Fruit fly (Drosophila melanogaster): ENCODE data around the gene Mocs2A.

DNA sequence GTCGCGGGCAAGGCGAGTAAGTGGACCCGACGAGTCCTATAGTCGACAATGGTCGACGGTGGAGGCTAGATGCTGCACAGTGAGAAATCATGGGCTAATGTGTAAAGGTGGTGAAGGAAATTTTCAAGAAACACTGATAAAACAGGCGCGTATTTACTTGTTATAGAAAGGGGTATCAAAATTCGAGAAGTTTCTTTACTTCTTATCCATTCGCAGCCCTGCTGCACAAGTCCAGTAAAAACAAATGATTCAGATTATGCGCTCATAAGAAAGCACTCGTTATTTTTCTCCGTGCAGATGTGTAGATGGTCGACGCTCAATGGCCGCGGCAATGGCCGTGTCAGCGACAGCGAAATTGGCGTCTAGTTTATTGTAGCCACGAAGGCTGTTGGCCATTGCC lies 49.4 kb upstream of the Mocs2A start:
- TF ChIP-seq CTCF (optimal IDR thresholded peaks at IDR 0.05) (no peak), CG8478 (optimal IDR thresholded peaks at IDR 0.05) (no peak)
